Worm (Caenorhabditis elegans) whole organism, L3 larva: ENCODE data around the gene srj-7.

Experiments
- jun-1 ChIP-seq: fragments of 150-350 bp; optimal IDR thresholded peaks from 2 replicates; lab custom pipeline; 2014; ENCODE audit warnings: missing biosample characterization, missing genetic modification reagents, missing genetic modification characterization
- nhr-67 ChIP-seq: fragments of 150-350 bp; optimal IDR thresholded peaks from 2 replicates; lab custom pipeline; 2014; ENCODE audit warnings: missing biosample characterization, missing genetic modification characterization
- snpc-4 ChIP-seq: fragments of 150-350 bp; optimal IDR thresholded peaks from 2 replicates; lab custom pipeline; 2014; ENCODE audit warnings: missing biosample characterization, missing genetic modification characterization
- unc-62 ChIP-seq: fragments of 150-350 bp; sonication (generic microtip); optimal IDR thresholded peaks from 4 replicates; lab custom pipeline; 2014; ENCODE audit warnings: missing biosample characterization, missing genetic modification reagents, missing genetic modification characterization

- TF ChIP-seq unc-62 (no peak), jun-1 (tag; lab: Kevin White, UChicago) (no peak), nhr-67 (tag; lab: Kevin White, UChicago) (no peak), snpc-4 (no peak)
Measured at ce11 chrV:3234887-3235286, 9.9 kb upstream of the srj-7 start, which contains the start of gene K08D9.6.
